Worm (Caenorhabditis elegans): ENCODE results near the gene ckk-1.

The ckk-1 gene

ce11 chrIII:5601999-5602398 lies 33.3 kb upstream of the ckk-1 start (continued):
- TF ChIP-seq ztf-3 (GFP tag; optimal IDR thresholded peaks at IDR 0.05) (peak; percentile 74), T07F8.4 (tag; optimal IDR thresholded peaks at IDR 0.05) (peak; percentile 87), F49E8.2 (tag; optimal IDR thresholded peaks at IDR 0.05; ENCODE audit: insufficient read depth) (peak; percentile 91), mel-28 (tag; optimal IDR thresholded peaks at IDR 0.05; ENCODE audit: borderline replicate concordance) (no peak), him-1 (tag; optimal IDR thresholded peaks at IDR 0.05) (peak; percentile 52), K12H6.12 (tag; optimal IDR thresholded peaks at IDR 0.05) (peak; percentile 56), nfyb-1 (GFP tag; IDR thresholded peaks at IDR 0.05) (peak; percentile 94), atf-7 (tag; optimal IDR thresholded peaks at IDR 0.05) (peak; percentile 76), dox-1 (GFP tag; IDR thresholded peaks at IDR 0.05) (peak; percentile 84), pbrm-1 (GFP tag; IDR thresholded peaks at IDR 0.05) (peak; percentile 85), cebp-2 (GFP tag; IDR thresholded peaks at IDR 0.05) (peak; percentile 91; the same call in 1 of the 2 replicates), bed-2 (GFP tag; IDR thresholded peaks at IDR 0.05) (0 out of 2 replicates have a peak, but pooled peaks have one; percentile 46), Y53F4B.3 (GFP tag; IDR thresholded peaks at IDR 0.05) (no peak), hsf-1 (GFP tag; IDR thresholded peaks at IDR 0.05) (peak; percentile 33; the same call in 1 of the 2 replicates), lin-54 (GFP tag; optimal IDR thresholded peaks at IDR 0.05) (peak; percentile 75), mes-4 (tag; optimal IDR thresholded peaks at IDR 0.05) (peak; percentile 87), Y53G8AR.9 (GFP tag; conservative IDR thresholded peaks at IDR 0.05) (peak; percentile 68), madf-3 (GFP tag; IDR thresholded peaks at IDR 0.05) (peak; percentile 67; the same call in 1 of the 2 replicates), B0261.1 (tag; optimal IDR thresholded peaks at IDR 0.05) (peak; percentile 89), C06A6.2 (GFP tag; conservative IDR thresholded peaks at IDR 0.05) (no peak), F37B4.10 (GFP tag; IDR thresholded peaks at IDR 0.05) (0 out of 2 replicates have a peak, but pooled peaks have one; percentile 71)

- TF ChIP-seq lin-40 (tag; optimal IDR thresholded peaks at IDR 0.05) = peak; percentile 39
- TF ChIP-seq tbp1 (GFP tag; optimal IDR thresholded peaks at IDR 0.05) = peak; percentile 31
- TF ChIP-seq ets-4 (GFP tag; optimal IDR thresholded peaks at IDR 0.05) = peak; percentile 5
- no peak for TF ChIP-seq F10E7.11 (tag; optimal IDR thresholded peaks at IDR 0.05)
- no peak for TF ChIP-seq zim-3 (tag; optimal IDR thresholded peaks at IDR 0.05)
- TF ChIP-seq T26A5.8 (tag; optimal IDR thresholded peaks at IDR 0.05) = no peak
- TF ChIP-seq lin-54 (GFP tag; optimal IDR thresholded peaks at IDR 0.05) = peak; percentile 60
- peak; percentile 57; the same call in 1 of the 2 replicates for TF ChIP-seq hmg-1.2 (GFP tag; IDR thresholded peaks at IDR 0.05)
- no peak for TF ChIP-seq ama-1 (optimal IDR thresholded peaks at IDR 0.05)
- no peak for TF ChIP-seq ama-1 (GFP tag; optimal IDR thresholded peaks at IDR 0.05)
- peak; percentile 88 for TF ChIP-seq attf-5 (GFP tag; optimal IDR thresholded peaks at IDR 0.05)
- TF ChIP-seq ztf-28 (GFP tag; IDR thresholded peaks at IDR 0.05) = no peak
- peak; percentile 7 for TF ChIP-seq madf-10 (tag; optimal IDR thresholded peaks at IDR 0.05)
- peak; percentile 53 for TF ChIP-seq nhr-80 (tag; optimal IDR thresholded peaks at IDR 0.05)
- peak; percentile 9 for TF ChIP-seq ztf-18 (tag; optimal IDR thresholded peaks at IDR 0.05)
- peak; percentile 10; the same call in 1 of the 2 replicates for TF ChIP-seq ekl-4 (GFP tag; IDR thresholded peaks at IDR 0.05)
- TF ChIP-seq pha-4 (tag; optimal IDR thresholded peaks at IDR 0.05) = peak; percentile 19
- TF ChIP-seq snpc-1.3 (tag; optimal IDR thresholded peaks at IDR 0.05; ENCODE audit: insufficient read depth) = no peak
- no peak for TF ChIP-seq ccch-3 (GFP tag; optimal IDR thresholded peaks at IDR 0.05)
- peak; percentile 45; the same call in 1 of the 2 replicates for TF ChIP-seq aptf-2 (GFP tag; conservative IDR thresholded peaks at IDR 0.05)
- peak; percentile 83 for TF ChIP-seq ceh-27 (GFP tag; optimal IDR thresholded peaks at IDR 0.05)
- peak; percentile 34; the same call in 1 of the 2 replicates for TF ChIP-seq rcor-1 (GFP tag; IDR thresholded peaks at IDR 0.05)
- peak; percentile 19; the same call in 1 of the 2 replicates for TF ChIP-seq F33H1.4 (GFP tag; IDR thresholded peaks at IDR 0.05)
- no peak for TF ChIP-seq C17E4.6 (GFP tag; IDR thresholded peaks at IDR 0.05)
- no peak for TF ChIP-seq snpc-4 (GFP tag; optimal IDR thresholded peaks at IDR 0.05)
- TF ChIP-seq snpc-4 (tag; optimal IDR thresholded peaks at IDR 0.05) = peak in 2 of 4 experiments; percentile 18 to 33
- TF ChIP-seq madf-3 (GFP tag; IDR thresholded peaks at IDR 0.05) = 0 out of 2 replicates have a peak, but pooled peaks have one; percentile 51
- TF ChIP-seq dpff-1 (tag; optimal IDR thresholded peaks at IDR 0.05) = no peak
- no peak for TF ChIP-seq tbx-9 (tag; optimal IDR thresholded peaks at IDR 0.05; ENCODE audit: borderline replicate concordance)
Observed at ce11 chrIII:5603439-5603986, 31.8 kb upstream of the ckk-1 start, which contains the start of gene madf-11. TSS of gene madf-11 (minus strand) at chrIII:5603489.
